Fruit fly (Drosophila melanogaster): ENCODE results near the gene CG9286.

- no peak for TF ChIP-seq CG8478 (optimal IDR thresholded peaks at IDR 0.05)
- TF ChIP-seq psq (optimal IDR thresholded peaks at IDR 0.05) = no peak
- TF ChIP-seq usp (GFP tag; optimal IDR thresholded peaks at IDR 0.05) = no peak
- no peak for TF ChIP-seq Dll (optimal IDR thresholded peaks at IDR 0.05)
- TF ChIP-seq pan (optimal IDR thresholded peaks at IDR 0.05) = no peak
- TF ChIP-seq EcR (GFP tag; optimal IDR thresholded peaks at IDR 0.05) = no peak
These were observed 1.8 kb downstream of the CG9286 start for dm6 chr3R:13782578-13782977.
